Worm (Caenorhabditis elegans): ENCODE results near the gene Y116A8B.4.
A peak's percentile ranks its signal among the peaks of the same experiment; 100 is the strongest.

Y116A8B.4 gene

DNA sequence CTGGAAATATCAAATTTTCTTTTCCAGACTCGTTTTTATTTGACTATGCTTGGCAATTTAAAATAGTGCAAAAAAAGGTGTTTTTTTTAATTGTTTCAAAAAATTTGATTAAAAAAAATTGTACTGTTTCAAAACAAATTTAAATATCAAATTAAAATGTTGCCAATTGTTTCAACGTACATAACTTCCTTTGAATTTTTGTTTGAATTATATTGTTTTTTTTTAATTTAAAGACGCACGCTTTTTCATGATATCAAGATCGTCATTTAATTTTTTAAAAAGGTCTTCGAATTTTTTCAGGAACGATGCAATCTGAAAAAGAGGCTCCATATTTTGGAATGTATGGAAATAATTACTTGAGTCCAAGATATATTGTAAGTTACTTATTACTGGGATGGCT is at the start of gene Y116A8B.4:
TSS of gene Y116A8B.4 (plus strand) at position 301 of the 400 bp plus-strand sequence.
- TF ChIP-seq snpc-4 (GFP tag; optimal IDR thresholded peaks at IDR 0.05) (no peak), snpc-4 (tag; optimal IDR thresholded peaks at IDR 0.05) (no peak), lir-1 (GFP tag; conservative IDR thresholded peaks at IDR 0.05) (no peak), zfh-2 (GFP tag; conservative IDR thresholded peaks at IDR 0.05) (no peak), athp-1 (tag; optimal IDR thresholded peaks at IDR 0.05) (no peak), F55B11.4 (tag; optimal IDR thresholded peaks at IDR 0.05; ENCODE audit: borderline replicate concordance, insufficient read depth) (no peak)

DNA sequence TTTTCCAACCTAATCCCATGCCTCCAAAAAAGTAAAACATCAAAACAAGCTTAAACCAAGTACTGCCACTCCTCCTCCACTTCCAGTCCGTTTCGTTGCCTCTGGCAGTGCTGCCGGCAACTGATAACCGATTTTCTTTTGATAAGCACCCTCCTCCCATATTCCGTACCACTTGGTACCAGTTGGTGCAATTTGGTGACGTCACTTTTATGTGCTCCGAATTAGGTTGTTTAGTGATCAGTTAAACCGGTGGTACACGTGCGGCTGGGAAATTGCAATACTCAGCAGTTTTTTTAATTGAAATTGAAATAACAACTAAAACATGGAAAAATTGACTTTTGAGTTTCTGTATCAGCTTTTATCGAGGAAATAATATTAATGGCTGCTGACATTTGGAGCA is 49.5 kb upstream of the Y116A8B.4 start:
- TF ChIP-seq nhr-80 (tag; optimal IDR thresholded peaks at IDR 0.05) = peak; percentile 45
- TF ChIP-seq B0336.3 (GFP tag; IDR thresholded peaks at IDR 0.05) = no peak

DNA sequence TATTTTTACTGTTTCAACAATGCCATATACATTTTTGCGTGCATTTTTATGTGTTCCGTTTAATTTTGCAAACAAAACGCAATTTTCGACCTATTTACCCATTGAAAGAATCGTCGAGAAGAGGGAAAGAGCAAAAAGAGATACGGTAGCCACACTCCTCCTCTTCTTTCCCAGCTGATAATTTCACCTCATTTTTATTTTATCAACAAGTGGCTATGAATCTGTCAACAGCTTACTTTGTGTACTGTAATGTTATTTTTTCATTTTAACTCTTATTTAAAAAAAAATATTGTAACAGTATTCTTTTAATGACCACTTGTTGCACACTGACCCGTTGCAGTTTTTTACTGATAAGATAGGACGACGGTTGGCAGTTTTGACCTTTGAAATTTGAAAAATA is 48.6 kb upstream of the Y116A8B.4 start:
- TF ChIP-seq atf-7 (tag; optimal IDR thresholded peaks at IDR 0.05) = no peak
- no peak for TF ChIP-seq aptf-3 (GFP tag; IDR thresholded peaks at IDR 0.05)
- TF ChIP-seq ztf-22 (GFP tag; optimal IDR thresholded peaks at IDR 0.05) = no peak
- no peak for TF ChIP-seq ztf-26 (tag; optimal IDR thresholded peaks at IDR 0.05)
- TF ChIP-seq nhr-80 (tag; optimal IDR thresholded peaks at IDR 0.05) = no peak
- no peak for TF ChIP-seq ztf-3 (GFP tag; optimal IDR thresholded peaks at IDR 0.05)
- no peak for TF ChIP-seq him-1 (tag; optimal IDR thresholded peaks at IDR 0.05)
- TF ChIP-seq sea-2 (GFP tag; IDR thresholded peaks at IDR 0.05) = no peak
- TF ChIP-seq fkh-3 (tag; optimal IDR thresholded peaks at IDR 0.05) = no peak

DNA sequence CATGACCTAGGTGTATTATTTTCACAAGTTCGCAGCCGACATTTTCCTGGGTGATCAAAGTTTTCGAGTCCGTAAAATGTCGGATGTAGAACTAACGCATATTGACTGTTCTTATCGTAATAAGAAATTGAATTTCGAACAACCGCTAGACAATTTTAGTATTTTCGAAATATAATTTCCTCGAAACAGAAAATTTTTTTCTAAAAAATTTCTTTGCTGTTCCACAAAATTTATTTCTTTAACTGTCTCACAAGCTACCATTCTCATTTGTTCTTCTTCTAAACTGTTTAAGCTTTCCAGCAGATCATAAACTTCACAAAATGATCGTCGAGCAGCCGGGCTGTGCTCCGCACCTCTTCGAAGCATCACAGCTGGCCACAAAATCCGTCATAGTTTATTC is 47.4 kb upstream of the Y116A8B.4 start, which contains the start of gene C52D10.3:
TSS of gene C52D10.3 (plus strand) at position 301 of the 400 bp plus-strand sequence.
- TF ChIP-seq madf-8 (GFP tag; conservative IDR thresholded peaks at IDR 0.05) (no peak), gei-17 (GFP tag; optimal IDR thresholded peaks at IDR 0.05) (no peak), hsf-1 (GFP tag; IDR thresholded peaks at IDR 0.05) (no peak), let-607 (tag; optimal IDR thresholded peaks at IDR 0.05) (no peak), ceh-91 (GFP tag; IDR thresholded peaks at IDR 0.05) (no peak), madf-6 (GFP tag; IDR thresholded peaks at IDR 0.05) (no peak), ztf-22 (GFP tag; optimal IDR thresholded peaks at IDR 0.05) (no peak), F10E7.11 (tag; optimal IDR thresholded peaks at IDR 0.05) (no peak), zim-3 (tag; optimal IDR thresholded peaks at IDR 0.05) (no peak), egl-18 (GFP tag; IDR thresholded peaks at IDR 0.05) (no peak), ztf-26 (tag; optimal IDR thresholded peaks at IDR 0.05) (no peak), cebp-1 (GFP tag; IDR thresholded peaks at IDR 0.05) (no peak), cebp-1 (tag; optimal IDR thresholded peaks at IDR 0.05) (no peak)

DNA sequence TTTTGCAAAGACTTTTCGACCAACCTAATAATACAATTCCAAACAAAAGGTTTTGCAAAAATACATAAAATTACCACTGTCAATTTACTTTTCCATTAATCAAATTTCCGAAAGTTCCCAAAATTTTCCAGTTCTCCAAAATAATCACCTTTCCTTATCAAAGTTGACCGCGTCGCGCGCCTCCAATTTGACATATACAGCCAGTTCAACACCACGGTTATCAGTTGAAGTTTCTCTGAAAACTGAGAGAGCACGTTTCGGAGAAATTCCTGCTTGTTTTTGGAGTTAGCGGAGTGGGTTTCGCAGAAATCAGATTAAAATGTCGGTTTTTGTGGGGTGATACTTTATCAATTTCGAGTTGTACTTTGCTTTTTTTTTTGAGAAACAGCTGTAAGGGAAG is 44.5 kb upstream of the Y116A8B.4 start:
- TF ChIP-seq ceh-40 (GFP tag; IDR thresholded peaks at IDR 0.05) (no peak), dox-1 (GFP tag; IDR thresholded peaks at IDR 0.05) (peak; percentile 32; the same call in 1 of the 2 replicates), nhr-80 (tag; optimal IDR thresholded peaks at IDR 0.05) (peak; percentile 55), unc-62 (GFP tag; optimal IDR thresholded peaks at IDR 0.05) (no peak)

DNA sequence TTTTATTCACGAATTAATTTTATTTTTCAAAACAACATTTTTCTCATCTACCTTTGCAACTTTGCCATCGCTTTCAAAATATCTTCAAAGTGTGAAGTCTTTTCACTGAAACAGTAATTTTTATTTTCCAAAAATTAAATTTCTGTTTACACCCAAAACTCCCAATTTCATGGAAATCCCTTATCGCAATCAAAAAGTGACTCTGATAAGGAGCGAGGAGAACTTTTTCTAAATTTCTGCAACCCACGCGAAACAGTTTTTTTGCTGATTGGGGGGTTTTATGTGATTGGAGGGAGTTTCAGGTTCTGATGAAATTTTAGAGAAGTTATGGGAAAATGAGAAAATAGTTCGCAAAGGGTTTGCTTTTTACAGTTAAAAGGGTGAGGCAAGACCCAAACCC is 44.0 kb upstream of the Y116A8B.4 start:
- no peak for TF ChIP-seq snpc-4 (GFP tag; optimal IDR thresholded peaks at IDR 0.05)
- peak in 3 of 4 experiments; percentile 12 to 59 (median 18) for TF ChIP-seq snpc-4 (tag; optimal IDR thresholded peaks at IDR 0.05)
- no peak for TF ChIP-seq atf-7 (tag; optimal IDR thresholded peaks at IDR 0.05)
- TF ChIP-seq ets-4 (GFP tag; optimal IDR thresholded peaks at IDR 0.05) = no peak
- TF ChIP-seq ztf-22 (GFP tag; optimal IDR thresholded peaks at IDR 0.05) = no peak
- no peak for TF ChIP-seq ztf-28 (GFP tag; IDR thresholded peaks at IDR 0.05)

All from whole organism, young adult.